Fruit fly (Drosophila melanogaster) whole organism, embryonic: Measurements from ENCODE around the gene CG13075.

ENCODE experiments used
- Atf-2 ChIP-seq: fragments of 200-800 bp; sonication (Bioruptor generic); optimal IDR thresholded peaks from 2 replicates; lab custom pipeline; 2016; ENCODE audit warnings: missing biosample characterization, missing genetic modification characterization
- Blimp-1 ChIP-seq: fragments of 200-800 bp; sonication (Bioruptor generic); optimal IDR thresholded peaks from 3 replicates; lab custom pipeline; 2018; ENCODE audit warnings: missing biosample characterization, missing genetic modification characterization, mild to moderate bottlenecking, moderate library complexity, missing genetic modification reagents
- CG11504 ChIP-seq: fragments of 200-800 bp; sonication (Bioruptor generic); optimal IDR thresholded peaks from 3 replicates; lab custom pipeline; 2019; ENCODE audit warnings: missing biosample characterization, mild to moderate bottlenecking, missing genetic modification characterization, moderate library complexity
- CG12391 ChIP-seq: fragments of 200-800 bp; sonication (Bioruptor generic); optimal IDR thresholded peaks from 3 replicates; lab custom pipeline; 2018; ENCODE audit warnings: missing biosample characterization, mild to moderate bottlenecking, missing genetic modification characterization, moderate library complexity
- CG14014 ChIP-seq: fragments of 200-800 bp; sonication (Bioruptor generic); IDR thresholded peaks from 2 replicates; pipeline ENCODE4 v1.3.6; 2022; ENCODE audit warnings: missing biosample characterization, missing genetic modification characterization
- CG14860 ChIP-seq: fragments of 200-800 bp; sonication (Bioruptor generic); IDR thresholded peaks from 3 replicates; pipeline ENCODE4 v1.3.6; 2022; ENCODE audit warnings: missing biosample characterization, missing genetic modification characterization; ENCODE audit not compliant: partially characterized antibody
- CG15073 ChIP-seq: fragments of 200-800 bp; sonication (Bioruptor generic); optimal IDR thresholded peaks from 2 replicates; lab custom pipeline; 2016; ENCODE audit warnings: missing biosample characterization, missing genetic modification characterization
- CG15601 ChIP-seq: fragments of 200-800 bp; sonication (Bioruptor generic); optimal IDR thresholded peaks from 3 replicates; lab custom pipeline; 2019; ENCODE audit warnings: missing biosample characterization, mild to moderate bottlenecking, missing genetic modification characterization, moderate library complexity
- CG1602 ChIP-seq: fragments of 200-800 bp; sonication (Bioruptor generic); optimal IDR thresholded peaks from 3 replicates; lab custom pipeline; 2016; ENCODE audit warnings: missing biosample characterization, missing genetic modification characterization
- CG1647 ChIP-seq: fragments of 200-800 bp; sonication (Bioruptor generic); optimal IDR thresholded peaks from 3 replicates; lab custom pipeline; 2016; ENCODE audit warnings: missing biosample characterization, missing genetic modification characterization
- CG17328 ChIP-seq: fragments of 200-800 bp; sonication (Bioruptor generic); IDR thresholded peaks from 2 replicates; pipeline ENCODE4 v1.3.6; 2022; ENCODE audit warnings: missing biosample characterization, missing genetic modification characterization
- CG17359 ChIP-seq: fragments of 200-800 bp; sonication (Bioruptor generic); optimal IDR thresholded peaks from 3 replicates; lab custom pipeline; 2018; ENCODE audit warnings: missing biosample characterization, mild to moderate bottlenecking, missing genetic modification characterization, moderate library complexity
- CG17912 ChIP-seq: fragments of 200-800 bp; sonication (Bioruptor generic); optimal IDR thresholded peaks from 2 replicates; lab custom pipeline; 2018; ENCODE audit warnings: missing biosample characterization, mild to moderate bottlenecking, missing genetic modification characterization
- CG1792 ChIP-seq: fragments of 200-800 bp; sonication (Bioruptor generic); optimal IDR thresholded peaks from 2 replicates; lab custom pipeline; 2016; ENCODE audit warnings: missing biosample characterization, missing genetic modification characterization
- CG18764 ChIP-seq: fragments of 200-800 bp; sonication (Bioruptor generic); optimal IDR thresholded peaks from 3 replicates; lab custom pipeline; 2016; ENCODE audit warnings: missing biosample characterization, missing genetic modification characterization
- CG2120 ChIP-seq: fragments of 200-800 bp; sonication (Bioruptor generic); optimal IDR thresholded peaks from 3 replicates; lab custom pipeline; 2016; ENCODE audit warnings: missing biosample characterization, missing genetic modification characterization
- CG31441 ChIP-seq: fragments of 200-800 bp; sonication (Bioruptor generic); IDR thresholded peaks from 2 replicates; pipeline ENCODE4 v1.3.6; 2022; ENCODE audit warnings: missing biosample characterization, missing genetic modification characterization
- CG3281 ChIP-seq: fragments of 200-800 bp; sonication (Bioruptor generic); optimal IDR thresholded peaks from 3 replicates; lab custom pipeline; 2017; ENCODE audit warnings: missing biosample characterization, mild to moderate bottlenecking, missing genetic modification characterization
- CG6689 ChIP-seq: fragments of 200-800 bp; sonication (Bioruptor generic); IDR thresholded peaks from 2 replicates; pipeline ENCODE4 v1.3.6; 2022; ENCODE audit warnings: missing biosample characterization, missing genetic modification characterization
- CG7839 ChIP-seq: fragments of 200-800 bp; sonication (Bioruptor generic); optimal IDR thresholded peaks from 3 replicates; lab custom pipeline; 2018; ENCODE audit warnings: missing biosample characterization, mild to moderate bottlenecking, missing genetic modification characterization, moderate library complexity
- CG7963 ChIP-seq: fragments of 200-800 bp; sonication (Bioruptor generic); IDR thresholded peaks from 3 replicates; pipeline ENCODE4 v1.3.6; 2022; ENCODE audit warnings: missing biosample characterization, missing genetic modification characterization; ENCODE audit not compliant: partially characterized antibody
- CG8359 ChIP-seq: fragments of 200-800 bp; sonication (Bioruptor generic); optimal IDR thresholded peaks from 2 replicates; lab custom pipeline; 2017; ENCODE audit warnings: missing biosample characterization, mild to moderate bottlenecking, missing genetic modification characterization, borderline replicate concordance
- Dad ChIP-seq: fragments of 200-800 bp; sonication (Bioruptor generic); optimal IDR thresholded peaks from 3 replicates; lab custom pipeline; 2016; ENCODE audit warnings: missing biosample characterization, missing genetic modification characterization
- Deaf1 ChIP-seq: fragments of 200-800 bp; optimal IDR thresholded peaks from 3 replicates; lab custom pipeline; 2019; ENCODE audit warnings: missing biosample characterization, mild to moderate bottlenecking, missing genetic modification characterization, moderate library complexity
- Dip2 ChIP-seq: fragments of 200-800 bp; sonication (Bioruptor generic); IDR thresholded peaks from 2 replicates; pipeline ENCODE4 v1.3.6; 2022; ENCODE audit warnings: missing biosample characterization, missing genetic modification characterization
- Dref ChIP-seq: fragments of 200-800 bp; sonication (Bioruptor generic); IDR thresholded peaks from 2 replicates; pipeline ENCODE4 v1.3.6; 2022; ENCODE audit warnings: missing biosample characterization, missing genetic modification characterization
- Lhr ChIP-seq: fragments of 200-800 bp; sonication (Bioruptor generic); optimal IDR thresholded peaks from 3 replicates; lab custom pipeline; 2017; ENCODE audit warnings: mild to moderate bottlenecking, missing biosample characterization, missing genetic modification reagents, missing genetic modification characterization
- Mrtf ChIP-seq: fragments of 200-800 bp; sonication (Bioruptor generic); IDR thresholded peaks from 3 replicates; pipeline ENCODE4 v1.3.6; 2022; ENCODE audit warnings: missing biosample characterization, missing genetic modification characterization
- Ravus ChIP-seq: fragments of 200-800 bp; sonication (Bioruptor generic); IDR thresholded peaks from 2 replicates; pipeline ENCODE4 v1.3.6; 2022; ENCODE audit warnings: missing biosample characterization, missing genetic modification characterization
- Sox100B ChIP-seq: fragments of 200-800 bp; sonication (Bioruptor generic); optimal IDR thresholded peaks from 3 replicates; lab custom pipeline; 2018; ENCODE audit warnings: missing biosample characterization, mild to moderate bottlenecking, missing genetic modification characterization
- Ssrp ChIP-seq: fragments of 200-800 bp; sonication (Bioruptor generic); optimal IDR thresholded peaks from 2 replicates; lab custom pipeline; 2018; ENCODE audit warnings: missing biosample characterization, mild to moderate bottlenecking, missing genetic modification characterization, moderate library complexity
- TFAM ChIP-seq: fragments of 200-800 bp; sonication (Bioruptor generic); optimal IDR thresholded peaks from 2 replicates; lab custom pipeline; 2017; ENCODE audit warnings: missing biosample characterization, missing genetic modification characterization, inconsistent platforms
- ato ChIP-seq: fragments of 200-800 bp; sonication (Bioruptor generic); IDR thresholded peaks from 2 replicates; pipeline ENCODE4 v1.3.6; 2022; ENCODE audit warnings: missing biosample characterization, missing genetic modification characterization; ENCODE audit not compliant: partially characterized antibody
- bsh ChIP-seq, 2 experiments: fragments of 200-800 bp; sonication (Bioruptor generic); optimal IDR thresholded peaks; 2 replicates each; lab custom pipeline; 2017 to 2018; ENCODE audit warnings: mild to moderate bottlenecking in 2 of 2, missing biosample characterization in 2 of 2, missing genetic modification characterization in 2 of 2, moderate library complexity in 1 of 2
- cg ChIP-seq: fragments of 200-800 bp; sonication (Bioruptor generic); optimal IDR thresholded peaks from 3 replicates; lab custom pipeline; 2019; ENCODE audit warnings: missing biosample characterization, mild to moderate bottlenecking, missing genetic modification characterization, moderate library complexity
- chif ChIP-seq, 2 experiments: fragments of 200-800 bp; sonication (Bioruptor generic); optimal IDR thresholded peaks; 3 replicates each; lab custom pipeline; 2016; ENCODE audit warnings: missing biosample characterization in 2 of 2, missing genetic modification characterization in 2 of 2
- disco-r ChIP-seq: fragments of 200-800 bp; sonication (Bioruptor generic); optimal IDR thresholded peaks from 2 replicates; lab custom pipeline; 2016; ENCODE audit warnings: missing biosample characterization, missing genetic modification characterization
- dysf ChIP-seq: fragments of 200-800 bp; sonication (Bioruptor generic); IDR thresholded peaks from 3 replicates; pipeline ENCODE4 v1.3.6; 2022; ENCODE audit warnings: missing biosample characterization, missing genetic modification characterization
- eyg ChIP-seq: fragments of 200-800 bp; sonication (Bioruptor generic); optimal IDR thresholded peaks from 3 replicates; lab custom pipeline; 2016; ENCODE audit warnings: missing biosample characterization, missing genetic modification characterization
- ham ChIP-seq: fragments of 200-800 bp; sonication (Bioruptor generic); IDR thresholded peaks from 2 replicates; pipeline ENCODE4 v1.3.6; 2022; ENCODE audit warnings: missing biosample characterization, missing genetic modification characterization
- her ChIP-seq: fragments of 200-800 bp; sonication (Bioruptor generic); optimal IDR thresholded peaks from 2 replicates; lab custom pipeline; 2016; ENCODE audit warnings: missing biosample characterization, missing genetic modification characterization
- kay ChIP-seq: fragments of 200-800 bp; sonication (Bioruptor generic); optimal IDR thresholded peaks from 2 replicates; lab custom pipeline; 2016; ENCODE audit warnings: missing biosample characterization, missing genetic modification characterization
- org-1 ChIP-seq: fragments of 200-800 bp; sonication (Bioruptor generic); optimal IDR thresholded peaks from 2 replicates; lab custom pipeline; 2017; ENCODE audit warnings: missing biosample characterization, missing genetic modification characterization
- psq ChIP-seq: fragments of 200-800 bp; sonication (Bioruptor generic); optimal IDR thresholded peaks from 2 replicates; lab custom pipeline; 2017; ENCODE audit warnings: missing biosample characterization, missing genetic modification characterization
- sd ChIP-seq: fragments of 200-800 bp; sonication (Bioruptor generic); optimal IDR thresholded peaks from 3 replicates; lab custom pipeline; 2018; ENCODE audit warnings: missing biosample characterization, mild to moderate bottlenecking, missing genetic modification characterization, moderate library complexity
- sim ChIP-seq: fragments of 200-800 bp; sonication (Bioruptor generic); IDR thresholded peaks from 2 replicates; pipeline ENCODE4 v1.3.6; 2022; ENCODE audit warnings: missing biosample characterization, missing genetic modification characterization
- slou ChIP-seq: fragments of 200-800 bp; sonication (Bioruptor generic); optimal IDR thresholded peaks from 3 replicates; lab custom pipeline; 2016; ENCODE audit warnings: missing biosample characterization, missing genetic modification characterization
- usp ChIP-seq: fragments of >200 bp; optimal IDR thresholded peaks from 2 replicates; lab custom pipeline; 2017; ENCODE audit warnings: missing biosample characterization, missing genetic modification characterization
- zfh1 ChIP-seq: fragments of 200-800 bp; sonication (Bioruptor generic); IDR thresholded peaks from 3 replicates; pipeline ENCODE4 v1.3.6; 2022; ENCODE audit warnings: missing biosample characterization, missing genetic modification characterization
- zfh2 ChIP-seq: fragments of 200-800 bp; sonication (Bioruptor generic); optimal IDR thresholded peaks from 2 replicates; lab custom pipeline; 2016; ENCODE audit warnings: missing biosample characterization, missing genetic modification characterization

The CG13075 gene

DNA sequence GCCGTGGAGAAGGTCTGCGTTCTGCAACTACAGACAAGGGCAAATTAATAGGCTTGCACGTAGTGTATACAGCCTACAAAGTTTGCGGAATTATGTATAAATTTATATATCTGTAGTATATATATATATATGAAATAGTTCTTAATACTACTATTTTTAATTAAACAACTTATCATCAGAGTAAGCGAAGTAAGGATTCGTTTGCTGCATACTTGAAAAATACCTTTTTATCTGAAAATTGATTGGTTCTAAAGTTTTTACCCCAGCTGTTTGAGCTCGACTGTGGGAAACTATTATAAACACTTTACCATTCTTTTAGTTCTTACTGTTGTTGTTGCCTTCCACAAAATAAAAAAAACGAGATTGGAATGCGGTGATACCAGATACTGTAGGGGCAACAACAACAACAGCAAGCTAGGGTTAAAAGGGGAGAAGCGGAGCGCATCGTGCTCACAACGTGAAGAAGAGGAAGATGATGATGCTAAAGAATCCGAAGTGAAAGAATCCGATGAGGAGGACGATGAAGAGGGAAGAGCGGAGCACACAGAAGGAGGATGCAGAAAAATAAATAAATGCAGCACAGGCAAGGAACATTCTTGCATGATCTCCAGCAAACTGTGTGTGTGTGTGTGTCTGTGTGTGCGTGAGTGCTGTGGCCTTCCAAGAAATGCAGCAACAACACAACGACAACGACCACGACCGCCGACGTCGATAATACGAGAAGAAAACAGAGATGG is 40.6 kb upstream of the CG13075 start (continued):
- no peak for TF ChIP-seq Dref (GFP tag; lab: Robert Waterston, UW)
- no peak for TF ChIP-seq ham
- TF ChIP-seq dysf = peak; percentile 53; the same call in 1 of the 3 replicates
- no peak for TF ChIP-seq Dip2 (GFP tag; lab: Robert Waterston, UW)
- TF ChIP-seq Dad (GFP tag; lab: Kevin White, UChicago) = no peak
- TF ChIP-seq CG17328 (GFP tag; lab: Robert Waterston, UW) = no peak; the same call in 1 of the 2 replicates
- no peak for TF ChIP-seq zfh2 (GFP tag; lab: Kevin White, UChicago)
- peak; percentile 72 for TF ChIP-seq cg (GFP tag; lab: Kevin White, UChicago)
- peak; percentile 74 for TF ChIP-seq CG6689 (GFP tag; lab: Robert Waterston, UW)
- peak; percentile 64 for TF ChIP-seq CG7839 (tag; lab: Kevin White, UChicago)
- TF ChIP-seq zfh1 (GFP tag; lab: Robert Waterston, UW) = 0 out of 3 replicates have a peak, but pooled peaks have one; percentile 37
- TF ChIP-seq Atf-2 (GFP tag; lab: Kevin White, UChicago) = no peak
- no peak for TF ChIP-seq kay (GFP tag; lab: Kevin White, UChicago)
- TF ChIP-seq CG15073 (GFP tag; lab: Kevin White, UChicago) = no peak
- TF ChIP-seq TFAM (GFP tag; lab: Kevin White, UChicago) = no peak
- TF ChIP-seq her (GFP tag; lab: Kevin White, UChicago) = no peak
- peak; percentile 71 for TF ChIP-seq Ssrp (tag; lab: Kevin White, UChicago)
- TF ChIP-seq CG17912 = no peak
- peak; percentile 70 for TF ChIP-seq Blimp-1
- no peak for TF ChIP-seq eyg (GFP tag; lab: Kevin White, UChicago)
- TF ChIP-seq CG11504 (tag; lab: Kevin White, UChicago) = peak; percentile 71
- peak; percentile 71 for TF ChIP-seq CG12391
- no peak for TF ChIP-seq usp
- no peak for TF ChIP-seq CG14860 (GFP tag; lab: Robert Waterston, UW)
- no peak for TF ChIP-seq ato (GFP tag; lab: Robert Waterston, UW)
- TF ChIP-seq CG7963 (GFP tag; lab: Robert Waterston, UW) = no peak
- TF ChIP-seq CG1792 (GFP tag; lab: Kevin White, UChicago) = no peak
- peak; percentile 74 to 81 for TF ChIP-seq bsh (GFP tag; optimal IDR thresholded peaks at IDR 0.05; lab: Kevin White, UChicago)
- TF ChIP-seq CG15601 = peak; percentile 43
- TF ChIP-seq CG1647 (GFP tag; lab: Kevin White, UChicago) = no peak
- TF ChIP-seq CG17359 (tag; lab: Kevin White, UChicago) = peak; percentile 41
- no peak for TF ChIP-seq slou (GFP tag; lab: Kevin White, UChicago)
- TF ChIP-seq Mrtf (GFP tag; lab: Robert Waterston, UW) = no peak
- peak; percentile 37 for TF ChIP-seq CG3281
- peak; percentile 96 for TF ChIP-seq sd (tag; lab: Kevin White, UChicago)
- TF ChIP-seq chif (GFP tag; optimal IDR thresholded peaks at IDR 0.05; lab: Kevin White, UChicago) = no peak
- peak; percentile 34 for TF ChIP-seq Sox100B
- no peak for TF ChIP-seq Deaf1 (tag; lab: Kevin White, UChicago)
- peak; percentile 6 for TF ChIP-seq CG1602 (GFP tag; lab: Kevin White, UChicago)
- TF ChIP-seq CG18764 (GFP tag; lab: Kevin White, UChicago) = no peak
- no peak for TF ChIP-seq CG2120
- TF ChIP-seq sim = no peak
- TF ChIP-seq CG31441 (GFP tag; lab: Robert Waterston, UW) = peak; percentile 66
- no peak for TF ChIP-seq disco-r (GFP tag; lab: Kevin White, UChicago)
- no peak for TF ChIP-seq org-1 (GFP tag; lab: Kevin White, UChicago)
- TF ChIP-seq CG14014 = peak; percentile 15; the same call in 1 of the 2 replicates
- TF ChIP-seq psq (GFP tag; lab: Kevin White, UChicago) = peak; percentile 13
- peak; percentile 33 for TF ChIP-seq CG8359 (GFP tag; lab: Kevin White, UChicago)
- no peak for TF ChIP-seq Lhr (GFP tag; lab: Kevin White, UChicago)
- TF ChIP-seq Ravus (GFP tag; lab: Robert Waterston, UW) = no peak
